Fruit fly (Drosophila melanogaster) whole organism: ENCODE data around the gene CG13123.

ENCODE experiments used
- EcR ChIP-seq, 2 experiments: fragments of >200 bp; optimal IDR thresholded peaks; 2 replicates each; lab custom pipeline; 2017; ENCODE audit warnings: missing biosample characterization in 2 of 2, missing genetic modification characterization in 2 of 2, missing genetic modification reagents in 2 of 2
- pan ChIP-seq: fragments of >200 bp; optimal IDR thresholded peaks from 2 replicates; lab custom pipeline; 2017
- psq ChIP-seq: fragments of >200 bp; optimal IDR thresholded peaks from 2 replicates; lab custom pipeline; 2017
- usp ChIP-seq: fragments of >200 bp; optimal IDR thresholded peaks from 2 replicates; lab custom pipeline; 2017; ENCODE audit warnings: missing biosample characterization, missing genetic modification characterization, mixed read lengths

- TF ChIP-seq psq (no peak), pan (no peak), EcR (GFP tag; optimal IDR thresholded peaks at IDR 0.05; lab: Kevin White, UChicago) (no peak), usp (GFP tag; lab: Kevin White, UChicago) (no peak)
These were observed 48.3 kb downstream of the CG13123 start for dm6 chr2L:9744634-9745033.
